Fruit fly (Drosophila melanogaster) whole organism, embryonic: ENCODE results near the gene CG10341.

ENCODE experiments used
- Atf6 ChIP-seq: fragments of 200-800 bp; sonication (Bioruptor generic); IDR thresholded peaks from 2 replicates; pipeline ENCODE4 v1.3.6; 2022; ENCODE audit warnings: missing biosample characterization, missing genetic modification characterization
- BEAF-32 ChIP-seq: fragments of 200-800 bp; sonication (Bioruptor generic); optimal IDR thresholded peaks from 3 replicates; lab custom pipeline; 2017; ENCODE audit warnings: missing biosample characterization, missing genetic modification characterization, mild to moderate bottlenecking, moderate library complexity, missing genetic modification reagents
- Bgb ChIP-seq: fragments of 200-800 bp; sonication (Bioruptor generic); IDR thresholded peaks from 2 replicates; pipeline ENCODE4 v1.3.6; 2022; ENCODE audit warnings: missing biosample characterization, missing genetic modification characterization; ENCODE audit not compliant: partially characterized antibody
- CG10147 ChIP-seq: fragments of 200-800 bp; sonication (Bioruptor generic); optimal IDR thresholded peaks from 2 replicates; lab custom pipeline; 2019; ENCODE audit warnings: missing biosample characterization, mild to moderate bottlenecking, missing genetic modification characterization, moderate library complexity
- CG10274 ChIP-seq: fragments of 200-800 bp; sonication (Bioruptor generic); optimal IDR thresholded peaks from 3 replicates; lab custom pipeline; 2017; ENCODE audit warnings: missing biosample characterization, mild to moderate bottlenecking, missing genetic modification characterization
- CG10654 ChIP-seq: fragments of 200-800 bp; sonication (Bioruptor generic); optimal IDR thresholded peaks from 2 replicates; lab custom pipeline; 2016; ENCODE audit warnings: missing biosample characterization, missing genetic modification characterization
- CG13123 ChIP-seq: fragments of 200-800 bp; sonication (Bioruptor generic); optimal IDR thresholded peaks from 2 replicates; lab custom pipeline; 2016; ENCODE audit warnings: missing biosample characterization, missing genetic modification characterization
- CG13424 ChIP-seq: fragments of 200-800 bp; sonication (Bioruptor generic); optimal IDR thresholded peaks from 2 replicates; lab custom pipeline; 2019; ENCODE audit warnings: missing biosample characterization, mild to moderate bottlenecking, missing genetic modification characterization, moderate library complexity
- CG16779 ChIP-seq: fragments of 200-800 bp; sonication (Bioruptor generic); IDR thresholded peaks from 2 replicates; pipeline ENCODE4 v1.3.6; 2022; ENCODE audit warnings: missing biosample characterization, missing genetic modification characterization
- CG2120 ChIP-seq: fragments of 200-800 bp; sonication (Bioruptor generic); optimal IDR thresholded peaks from 3 replicates; lab custom pipeline; 2016; ENCODE audit warnings: missing biosample characterization, missing genetic modification characterization
- CG30431 ChIP-seq: fragments of 200-800 bp; sonication (Bioruptor generic); optimal IDR thresholded peaks from 2 replicates; lab custom pipeline; 2017; ENCODE audit warnings: missing biosample characterization, missing genetic modification characterization
- CG3726 ChIP-seq: fragments of 200-800 bp; sonication (Bioruptor generic); IDR thresholded peaks from 3 replicates; pipeline ENCODE4, ENCODE4 v1.3.6; 2022; ENCODE audit warnings: missing biosample characterization, missing genetic modification characterization
- CG4404 ChIP-seq: fragments of 200-800 bp; sonication (Bioruptor generic); IDR thresholded peaks from 2 replicates; pipeline ENCODE4 v1.3.6; 2022; ENCODE audit warnings: missing biosample characterization, missing genetic modification characterization
- CG4854 ChIP-seq: fragments of 200-800 bp; sonication (Bioruptor generic); optimal IDR thresholded peaks from 2 replicates; lab custom pipeline; 2016; ENCODE audit warnings: missing biosample characterization, missing genetic modification characterization, inconsistent platforms
- CG6813 ChIP-seq: fragments of 200-800 bp; sonication (Bioruptor generic); optimal IDR thresholded peaks from 2 replicates; lab custom pipeline; 2017; ENCODE audit warnings: missing biosample characterization, missing genetic modification characterization, mild to moderate bottlenecking, moderate library complexity, missing genetic modification reagents
- CG7839 ChIP-seq: fragments of 200-800 bp; sonication (Bioruptor generic); optimal IDR thresholded peaks from 3 replicates; lab custom pipeline; 2018; ENCODE audit warnings: missing biosample characterization, mild to moderate bottlenecking, missing genetic modification characterization, moderate library complexity
- CrebB ChIP-seq: fragments of 200-800 bp; sonication (Bioruptor generic); optimal IDR thresholded peaks from 3 replicates; lab custom pipeline; 2018; ENCODE audit warnings: missing biosample characterization, mild to moderate bottlenecking, missing genetic modification characterization
- Deaf1 ChIP-seq: fragments of 200-800 bp; optimal IDR thresholded peaks from 3 replicates; lab custom pipeline; 2019; ENCODE audit warnings: missing biosample characterization, mild to moderate bottlenecking, missing genetic modification characterization, moderate library complexity
- Elba2 ChIP-seq: fragments of 200-800 bp; sonication (Bioruptor generic); optimal IDR thresholded peaks from 3 replicates; lab custom pipeline; 2016; ENCODE audit warnings: missing biosample characterization, missing genetic modification characterization
- Fer1 ChIP-seq: fragments of 200-800 bp; sonication (Bioruptor generic); optimal IDR thresholded peaks from 2 replicates; lab custom pipeline; 2017; ENCODE audit warnings: missing biosample characterization, mild to moderate bottlenecking, missing genetic modification characterization
- HmgD ChIP-seq: fragments of 200-800 bp; sonication (Bioruptor generic); optimal IDR thresholded peaks from 3 replicates; lab custom pipeline; 2016; ENCODE audit warnings: missing biosample characterization, missing genetic modification characterization
- HmgZ ChIP-seq: fragments of 200-800 bp; sonication (Bioruptor generic); optimal IDR thresholded peaks from 2 replicates; lab custom pipeline; 2018; ENCODE audit warnings: missing biosample characterization, mild to moderate bottlenecking, missing genetic modification characterization
- Jarid2 ChIP-seq: fragments of 200-800 bp; sonication (Bioruptor generic); optimal IDR thresholded peaks from 3 replicates; lab custom pipeline; 2017; ENCODE audit warnings: mild to moderate bottlenecking, missing biosample characterization, missing genetic modification reagents, missing genetic modification characterization
- Lpt ChIP-seq: fragments of >200 bp; optimal IDR thresholded peaks from 2 replicates; lab custom pipeline; 2018; ENCODE audit warnings: missing biosample characterization, missing genetic modification characterization
- Stat92E ChIP-seq, 3 experiments: fragments of >200 bp in 2 of 3; fragments of 200-800 bp in 1 of 3; sonication (Bioruptor generic) in 1 of 3; optimal IDR thresholded peaks; 2 replicates each; lab custom pipeline; 2017 to 2019; ENCODE audit warnings: missing biosample characterization in 3 of 3, missing genetic modification characterization in 3 of 3, mild to moderate bottlenecking in 1 of 3, moderate library complexity in 1 of 3
- Taf1 ChIP-seq: fragments of 200-800 bp; sonication (Bioruptor generic); IDR thresholded peaks from 2 replicates; pipeline ENCODE4 v1.3.6; 2022; ENCODE audit warnings: missing biosample characterization, missing genetic modification characterization
- ash1 ChIP-seq: fragments of 200-800 bp; sonication (Bioruptor generic); optimal IDR thresholded peaks from 2 replicates; lab custom pipeline; 2018; ENCODE audit warnings: missing biosample characterization, mild to moderate bottlenecking, missing genetic modification characterization
- cas ChIP-seq: fragments of 200-800 bp; sonication (Bioruptor generic); IDR thresholded peaks from 2 replicates; pipeline ENCODE4 v1.3.6; 2022; ENCODE audit warnings: missing biosample characterization, missing genetic modification characterization
- corto ChIP-seq: fragments of 200-800 bp; sonication (Bioruptor generic); optimal IDR thresholded peaks from 2 replicates; lab custom pipeline; 2016; ENCODE audit warnings: missing biosample characterization, mild to moderate bottlenecking, missing genetic modification characterization, moderate library complexity
- crol ChIP-seq: fragments of 200-800 bp; sonication (Bioruptor generic); IDR thresholded peaks from 2 replicates; pipeline ENCODE4 v1.3.6; 2022; ENCODE audit warnings: missing biosample characterization, missing genetic modification characterization
- esg ChIP-seq: fragments of 200-800 bp; sonication (Bioruptor generic); conservative IDR thresholded peaks from 2 replicates; pipeline ENCODE4 v1.3.6; 2022; ENCODE audit warnings: missing biosample characterization, missing genetic modification characterization
- gcm2 ChIP-seq: fragments of 200-800 bp; sonication (Bioruptor generic); optimal IDR thresholded peaks from 2 replicates; lab custom pipeline; 2016; ENCODE audit warnings: missing biosample characterization, missing genetic modification characterization
- grau ChIP-seq: fragments of 200-800 bp; optimal IDR thresholded peaks from 3 replicates; lab custom pipeline; 2019; ENCODE audit warnings: missing biosample characterization, mild to moderate bottlenecking, missing genetic modification characterization, moderate library complexity
- her ChIP-seq: fragments of 200-800 bp; sonication (Bioruptor generic); optimal IDR thresholded peaks from 2 replicates; lab custom pipeline; 2016; ENCODE audit warnings: missing biosample characterization, missing genetic modification characterization
- hkb ChIP-seq, 2 experiments: fragments of 200-800 bp in 1 of 2; fragments of >200 bp in 1 of 2; sonication (Bioruptor generic) in 1 of 2; IDR thresholded peaks in 1 of 2; optimal IDR thresholded peaks in 1 of 2; 2 replicates each; pipeline versions ENCODE4 v1.3.6 to Lab custom; 2017 to 2022; ENCODE audit warnings: missing biosample characterization in 1 of 2, missing genetic modification characterization in 1 of 2
- inv ChIP-seq: fragments of 200-800 bp; sonication (Bioruptor generic); IDR thresholded peaks from 2 replicates; pipeline ENCODE4 v1.3.6; 2022; ENCODE audit warnings: missing biosample characterization, missing genetic modification characterization; ENCODE audit not compliant: partially characterized antibody
- luna ChIP-seq: fragments of 200-800 bp; sonication (Bioruptor generic); optimal IDR thresholded peaks from 2 replicates; lab custom pipeline; 2016; ENCODE audit warnings: missing biosample characterization, missing genetic modification characterization
- p53 ChIP-seq: fragments of 200-800 bp; sonication (Bioruptor generic); optimal IDR thresholded peaks from 2 replicates; lab custom pipeline; 2016; ENCODE audit warnings: missing biosample characterization, missing genetic modification characterization
- pan ChIP-seq, 4 experiments: fragments of >200 bp in 3 of 4; fragments of 200-800 bp in 1 of 4; sonication (Bioruptor generic) in 1 of 4; optimal IDR thresholded peaks in 3 of 4; IDR thresholded peaks in 1 of 4; 2 replicates each; pipeline versions ENCODE4 v1.3.6 to Lab custom; 2017 to 2022; ENCODE audit warnings: missing biosample characterization in 2 of 4, missing genetic modification characterization in 2 of 4, mixed read lengths in 1 of 4
- psq ChIP-seq: fragments of 200-800 bp; sonication (Bioruptor generic); optimal IDR thresholded peaks from 2 replicates; lab custom pipeline; 2017; ENCODE audit warnings: missing biosample characterization, missing genetic modification characterization
- repo ChIP-seq: fragments of 200-800 bp; sonication (Bioruptor generic); optimal IDR thresholded peaks from 2 replicates; lab custom pipeline; 2016; ENCODE audit warnings: missing biosample characterization, missing genetic modification characterization
- run ChIP-seq: fragments of 200-800 bp; sonication (Bioruptor generic); optimal IDR thresholded peaks from 3 replicates; lab custom pipeline; 2018; ENCODE audit warnings: missing biosample characterization, mild to moderate bottlenecking, missing genetic modification characterization
- seq ChIP-seq: fragments of 200-800 bp; sonication (Bioruptor generic); IDR thresholded peaks from 2 replicates; pipeline ENCODE4 v1.3.6; 2022; ENCODE audit warnings: missing biosample characterization, missing genetic modification characterization
- sna ChIP-seq: fragments of 200-800 bp; sonication (Bioruptor generic); IDR thresholded peaks from 2 replicates; pipeline ENCODE4 v1.3.6; 2022; ENCODE audit warnings: missing biosample characterization, missing genetic modification characterization; ENCODE audit not compliant: partially characterized antibody
- sqz ChIP-seq: fragments of 200-800 bp; sonication (Bioruptor generic); optimal IDR thresholded peaks from 3 replicates; lab custom pipeline; 2018; ENCODE audit warnings: missing biosample characterization, mild to moderate bottlenecking, missing genetic modification characterization
- sr ChIP-seq: fragments of 200-800 bp; sonication (Bioruptor generic); IDR thresholded peaks from 3 replicates; pipeline ENCODE4 v1.3.6; 2022; ENCODE audit warnings: missing biosample characterization, missing genetic modification characterization
- ttk ChIP-seq: fragments of 200-800 bp; sonication (Bioruptor generic); IDR thresholded peaks from 2 replicates; pipeline ENCODE4 v2.1.2; 2022; ENCODE audit warnings: missing biosample characterization, missing genetic modification characterization
- wek ChIP-seq: fragments of 200-800 bp; sonication (Bioruptor generic); optimal IDR thresholded peaks from 3 replicates; lab custom pipeline; 2018; ENCODE audit warnings: missing biosample characterization, mild to moderate bottlenecking, missing genetic modification characterization, moderate library complexity

The CG10341 gene

DNA sequence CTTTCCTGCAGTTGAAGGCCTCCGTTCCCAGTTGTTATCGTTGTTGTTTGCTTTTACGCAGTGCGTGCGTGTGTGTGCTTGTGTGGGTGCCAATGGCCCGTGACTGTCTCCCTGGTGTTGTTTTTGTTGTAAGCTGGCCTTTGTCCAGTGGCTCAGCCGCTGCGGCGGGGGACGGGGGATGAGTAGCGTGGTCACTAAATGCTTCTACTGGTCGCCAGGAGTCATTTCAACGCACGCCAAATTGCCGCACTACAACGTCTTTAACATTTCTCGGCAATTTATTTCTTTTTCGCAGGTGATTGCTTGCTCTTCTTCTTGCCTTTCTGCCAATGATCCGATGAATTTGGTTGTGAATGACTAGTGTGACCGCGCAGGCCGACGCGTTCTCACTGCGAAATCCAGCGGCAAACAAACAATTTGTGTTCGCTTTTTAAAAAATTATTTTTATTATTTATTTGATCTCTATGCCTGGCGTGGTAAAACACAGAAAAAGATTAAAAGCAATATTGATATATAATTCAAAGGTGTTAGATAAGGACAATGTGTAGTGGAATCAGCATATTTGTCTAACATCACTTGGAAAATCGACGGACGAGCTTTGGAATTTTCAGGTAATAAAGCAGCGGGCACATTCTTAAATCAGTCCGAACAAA is 9.9 kb downstream of the CG10341 start, which contains the start of the genes Faf2 and Grip71 (continued):
- TF ChIP-seq run (tag; lab: Kevin White, UChicago) (peak; percentile 42), Atf6 (GFP tag; lab: Robert Waterston, UW) (peak; percentile 88), CG4404 (GFP tag; lab: Robert Waterston, UW) (peak; percentile 95), repo (GFP tag; lab: Kevin White, UChicago) (peak; percentile 59), grau (tag; lab: Kevin White, UChicago) (peak; percentile 89), Jarid2 (GFP tag; lab: Kevin White, UChicago) (peak; percentile 52), CG10147 (GFP tag; lab: Kevin White, UChicago) (peak; percentile 83), sr (GFP tag; lab: Robert Waterston, UW) (peak; percentile 72; the same call in 1 of the 3 replicates), pan (optimal IDR thresholded peaks at IDR 0.05; lab: Kevin White, UChicago) (no peak), pan (GFP tag; optimal IDR thresholded peaks at IDR 0.05 in 1 of 2, IDR thresholded peaks at IDR 0.05 in 1 of 2) (peak in 1 of 2 experiments; percentile 95), CG6813 (no peak), CG10654 (GFP tag; lab: Kevin White, UChicago) (peak; percentile 92), CG13123 (GFP tag; lab: Kevin White, UChicago) (peak; percentile 87), CG7839 (tag; lab: Kevin White, UChicago) (peak; percentile 92), luna (GFP tag; lab: Kevin White, UChicago) (no peak), CG3726 (peak; percentile 93), CG30431 (GFP tag; lab: Kevin White, UChicago) (peak; percentile 94), her (GFP tag; lab: Kevin White, UChicago) (no peak), ash1 (GFP tag; lab: Kevin White, UChicago) (no peak), CG13424 (peak; percentile 91), HmgD (GFP tag; lab: Kevin White, UChicago) (peak; percentile 22), wek (GFP tag; lab: Kevin White, UChicago) (no peak), Bgb (GFP tag; lab: Robert Waterston, UW) (peak; percentile 23; the same call in 1 of the 2 replicates), corto (peak; percentile 65), CG4854 (GFP tag; lab: Kevin White, UChicago) (peak; percentile 85), HmgZ (tag; lab: Kevin White, UChicago) (peak; percentile 94), Lpt (no peak), BEAF-32 (GFP tag; lab: Kevin White, UChicago) (peak; percentile 79), CrebB (tag; lab: Kevin White, UChicago) (peak; percentile 63), CG2120 (GFP tag; lab: Kevin White, UChicago) (peak; percentile 94), Fer1 (GFP tag; lab: Kevin White, UChicago) (peak; percentile 70), gcm2 (no peak), sqz (GFP tag; lab: Kevin White, UChicago) (no peak), p53 (GFP tag; lab: Kevin White, UChicago) (peak; percentile 36), hkb (optimal IDR thresholded peaks at IDR 0.05; lab: Kevin White, UChicago) (peak; percentile 88), hkb (GFP tag; IDR thresholded peaks at IDR 0.05; lab: Robert Waterston, UW) (peak; percentile 91), psq (GFP tag; lab: Kevin White, UChicago) (peak; percentile 77), CG16779 (GFP tag; lab: Robert Waterston, UW) (peak; percentile 83; the same call in 1 of the 2 replicates), cas (peak; percentile 79; the same call in 1 of the 2 replicates), inv (GFP tag; lab: Robert Waterston, UW) (no peak; the same call in 1 of the 2 replicates), Deaf1 (peak; percentile 58), Elba2 (GFP tag; lab: Kevin White, UChicago) (peak; percentile 54), CG10274 (GFP tag; lab: Kevin White, UChicago) (peak; percentile 52), Stat92E (GFP tag; optimal IDR thresholded peaks at IDR 0.05; lab: Kevin White, UChicago) (peak in 1 of 3 experiments; percentile 28), seq (GFP tag; lab: Robert Waterston, UW) (peak; percentile 90), Taf1 (GFP tag; lab: Robert Waterston, UW) (peak; percentile 79), ttk (GFP tag; lab: Robert Waterston, UW) (peak; percentile 96), crol (GFP tag; lab: Robert Waterston, UW) (no peak; the same call in 1 of the 2 replicates), sna (no peak), esg (GFP tag; lab: Robert Waterston, UW) (peak; percentile 96)
